Worm (Caenorhabditis elegans) whole organism, early embryonic: ENCODE results near the gene vps-2.

Source experiments
- B0310.2 ChIP-seq: sonication (generic microtip); optimal IDR thresholded peaks from 2 replicates; lab custom pipeline; 2016; ENCODE audit warnings: mild to moderate bottlenecking, missing genetic modification characterization, missing compliant biosample characterization
- F13C5.2 ChIP-seq: sonication (generic microtip); optimal IDR thresholded peaks from 2 replicates; lab custom pipeline; 2017; ENCODE audit warnings: mild to moderate bottlenecking, missing genetic modification characterization, inconsistent platforms, missing compliant biosample characterization
- ama-1 ChIP-seq: fragments of 150-350 bp; optimal IDR thresholded peaks from 2 replicates; lab custom pipeline; 2014
- ceh-36 ChIP-seq: sonication (generic microtip); optimal IDR thresholded peaks from 2 replicates; lab custom pipeline; 2016; ENCODE audit warnings: missing genetic modification characterization, inconsistent platforms, missing compliant biosample characterization
- ets-7 ChIP-seq: sonication (generic microtip); optimal IDR thresholded peaks from 2 replicates; lab custom pipeline; 2016; ENCODE audit warnings: missing genotype, missing genetic modification characterization, missing compliant biosample characterization
- flt-1 ChIP-seq: fragments of 200-800 bp; sonication (Bioruptor generic); IDR thresholded peaks from 2 replicates; pipeline ENCODE4 v1.3.6; 2022; ENCODE audit warnings: missing genetic modification characterization, missing compliant biosample characterization
- hmbx-1 ChIP-seq: sonication (generic microtip); optimal IDR thresholded peaks from 2 replicates; lab custom pipeline; 2016; ENCODE audit warnings: mild to moderate bottlenecking, missing genetic modification characterization, missing compliant biosample characterization
- hmg-4 ChIP-seq: fragments of 200-800 bp; sonication (Bioruptor generic); optimal IDR thresholded peaks from 2 replicates; lab custom pipeline; 2018; ENCODE audit warnings: mild to moderate bottlenecking, missing genetic modification characterization, missing compliant biosample characterization
- hnd-1 ChIP-seq: sonication (generic microtip); optimal IDR thresholded peaks from 2 replicates; lab custom pipeline; 2016; ENCODE audit warnings: missing genetic modification characterization, missing compliant biosample characterization
- pes-1 ChIP-seq: fragments of 200-800 bp; sonication (Bioruptor generic); IDR thresholded peaks from 2 replicates; pipeline ENCODE4 v1.3.6; 2022; ENCODE audit warnings: missing genetic modification reagents, missing genetic modification characterization, missing compliant biosample characterization
- scrt-1 ChIP-seq: fragments of 200-800 bp; sonication (Bioruptor generic); IDR thresholded peaks from 2 replicates; pipeline ENCODE4 v1.3.6; 2022; ENCODE audit warnings: missing genetic modification characterization, missing compliant biosample characterization
- sea-1 ChIP-seq: fragments of 200-800 bp; sonication (Bioruptor generic); conservative IDR thresholded peaks from 2 replicates; pipeline ENCODE4 v1.3.6; 2022; ENCODE audit warnings: missing genetic modification characterization, missing compliant biosample characterization
- tbx-11 ChIP-seq: fragments of 200-800 bp; sonication (Bioruptor generic); IDR thresholded peaks from 2 replicates; pipeline ENCODE4 v1.3.6; 2022; ENCODE audit warnings: missing genetic modification characterization, missing compliant biosample characterization
- tra-4 ChIP-seq: sonication (generic microtip); optimal IDR thresholded peaks from 2 replicates; lab custom pipeline; 2017; ENCODE audit warnings: missing genetic modification characterization, missing compliant biosample characterization

DNA sequence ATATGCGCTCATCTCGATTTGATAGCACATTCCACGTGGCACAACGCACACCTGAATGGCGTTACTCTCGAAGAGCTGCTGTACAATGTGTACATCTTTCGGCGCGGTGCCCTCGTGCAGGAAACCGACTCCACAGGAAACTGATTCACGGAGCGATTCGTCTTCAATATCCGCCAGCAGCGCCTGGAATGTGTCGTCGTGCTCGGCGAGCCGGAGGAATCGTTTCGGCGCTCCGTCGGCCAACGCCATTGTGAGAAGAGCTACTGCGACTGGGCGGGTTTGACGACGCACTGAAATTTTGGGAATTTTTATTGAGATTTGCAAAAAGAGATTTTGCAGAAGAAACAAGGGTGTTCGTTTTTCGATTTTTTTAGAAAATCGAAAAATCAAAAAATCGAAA lies 38.1 kb downstream of the vps-2 start:
- TF ChIP-seq F13C5.2 (no peak), hnd-1 (no peak), ama-1 (no peak), B0310.2 (no peak), pes-1 (GFP tag; lab: Robert Waterston, UW) (no peak), flt-1 (GFP tag; lab: Robert Waterston, UW) (no peak), tbx-11 (no peak), ceh-36 (tag; lab: Kevin White, UChicago) (no peak), tra-4 (tag; lab: Kevin White, UChicago) (no peak), ets-7 (tag; lab: Kevin White, UChicago) (no peak), sea-1 (no peak), hmg-4 (GFP tag; lab: Kevin White, UChicago) (no peak), hmbx-1 (tag; lab: Kevin White, UChicago) (no peak), scrt-1 (GFP tag; lab: Robert Waterston, UW) (no peak)
